Worm (Caenorhabditis elegans) whole organism, young adult: ENCODE measurements around the gene mtch-1.
A peak's percentile ranks its signal among the peaks of the same experiment; 100 is the strongest.
"Not testable (repeated sequence)": the region's sequence is repeated elsewhere in the genome, so short reads cannot be mapped to it uniquely, and the experiment has no call there.

Experiments
- B0035.1 ChIP-seq: sonication (generic microtip); optimal IDR thresholded peaks from 2 replicates; lab custom pipeline; 2016; ENCODE audit warnings: missing genetic modification characterization, mild to moderate bottlenecking, missing compliant biosample characterization, missing genotype, missing genetic modification reagents
- B0261.1 ChIP-seq: sonication (generic microtip); optimal IDR thresholded peaks from 2 replicates; lab custom pipeline; 2016; ENCODE audit warnings: mild to moderate bottlenecking, missing genetic modification characterization, moderate library complexity, missing compliant biosample characterization
- F33H1.4 ChIP-seq: fragments of 200-800 bp; sonication (Bioruptor generic); IDR thresholded peaks from 2 replicates; pipeline ENCODE4 v1.3.6; 2022; ENCODE audit warnings: missing genetic modification reagents, missing genetic modification characterization, missing compliant biosample characterization
- F39B2.1 ChIP-seq: fragments of 200-800 bp; sonication (Bioruptor generic); IDR thresholded peaks from 2 replicates; pipeline ENCODE4 v1.3.6; 2022; ENCODE audit warnings: missing genetic modification reagents, missing genetic modification characterization, missing compliant biosample characterization
- F57A8.1 ChIP-seq: fragments of 200-800 bp; sonication (Bioruptor generic); optimal IDR thresholded peaks from 2 replicates; lab custom pipeline; 2018; ENCODE audit warnings: mild to moderate bottlenecking, missing genetic modification characterization, moderate library complexity, missing compliant biosample characterization
- F57C9.4 ChIP-seq: sonication (generic microtip); optimal IDR thresholded peaks from 2 replicates; lab custom pipeline; 2017; ENCODE audit warnings: mild to moderate bottlenecking, missing genetic modification characterization, missing compliant biosample characterization
- Y53F4B.3 ChIP-seq: fragments of 200-800 bp; sonication (Bioruptor generic); IDR thresholded peaks from 2 replicates; pipeline ENCODE4 v1.3.6; 2022; ENCODE audit warnings: missing genetic modification reagents, missing genetic modification characterization, missing compliant biosample characterization
- Y95B8A.8 ChIP-seq: fragments of 200-800 bp; sonication (Bioruptor generic); IDR thresholded peaks from 2 replicates; pipeline ENCODE4 v1.3.6; 2022; ENCODE audit warnings: missing genetic modification reagents, missing genetic modification characterization, missing compliant biosample characterization
- ZK185.1 ChIP-seq: sonication (generic microtip); optimal IDR thresholded peaks from 2 replicates; lab custom pipeline; 2016; ENCODE audit warnings: mild to moderate bottlenecking, missing genetic modification characterization, missing compliant biosample characterization; ENCODE audit not compliant: poor library complexity, severe bottlenecking
- akir-1 ChIP-seq: fragments of 200-800 bp; sonication (Bioruptor generic); optimal IDR thresholded peaks from 2 replicates; lab custom pipeline; 2018; ENCODE audit warnings: mild to moderate bottlenecking, missing genetic modification characterization, moderate library complexity, missing compliant biosample characterization
- ama-1 ChIP-seq, 3 experiments: fragments of 150-350 bp in 1 of 3; sonication (generic microtip) in 2 of 3; optimal IDR thresholded peaks; 2 replicates each; lab custom pipeline; 2014 to 2018; ENCODE audit warnings: missing biosample characterization in 2 of 3, missing genetic modification characterization in 2 of 3, missing genetic modification reagents in 2 of 3
- attf-5 ChIP-seq: fragments of 200-800 bp; sonication (Bioruptor generic); optimal IDR thresholded peaks from 2 replicates; lab custom pipeline; 2018; ENCODE audit warnings: mild to moderate bottlenecking, missing genetic modification characterization, missing compliant biosample characterization
- bed-2 ChIP-seq: fragments of 200-800 bp; sonication (Bioruptor generic); IDR thresholded peaks from 2 replicates; pipeline ENCODE4 v1.3.6; 2022; ENCODE audit warnings: missing genetic modification reagents, missing genetic modification characterization, missing compliant biosample characterization
- cebp-2 ChIP-seq: fragments of 200-800 bp; sonication (Bioruptor generic); IDR thresholded peaks from 2 replicates; pipeline ENCODE4 v1.3.6; 2022; ENCODE audit warnings: missing genetic modification characterization, missing compliant biosample characterization
- ceh-100 ChIP-seq: fragments of 200-800 bp; sonication (Bioruptor generic); IDR thresholded peaks from 2 replicates; pipeline ENCODE4 v1.3.6; 2022; ENCODE audit warnings: missing genetic modification reagents, missing genetic modification characterization, missing compliant biosample characterization
- ceh-79 ChIP-seq: sonication (generic microtip); optimal IDR thresholded peaks from 2 replicates; lab custom pipeline; 2017; ENCODE audit warnings: mild to moderate bottlenecking, missing genetic modification characterization, missing compliant biosample characterization
- egl-44 ChIP-seq: fragments of 200-800 bp; sonication (Bioruptor generic); IDR thresholded peaks from 2 replicates; pipeline ENCODE4 v1.3.6; 2022; ENCODE audit warnings: missing genetic modification reagents, missing genetic modification characterization, missing compliant biosample characterization
- egrh-3 ChIP-seq: fragments of 200-800 bp; sonication (Bioruptor generic); IDR thresholded peaks from 2 replicates; pipeline ENCODE4 v1.3.6; 2022; ENCODE audit warnings: missing genetic modification reagents, missing genetic modification characterization, missing compliant biosample characterization
- ekl-4 ChIP-seq: fragments of 200-800 bp; sonication (Bioruptor generic); IDR thresholded peaks from 2 replicates; pipeline ENCODE4 v1.3.6; 2022; ENCODE audit warnings: missing genetic modification reagents, missing genetic modification characterization, missing compliant biosample characterization
- ets-4 ChIP-seq: fragments of 200-800 bp; sonication (Bioruptor generic); optimal IDR thresholded peaks from 2 replicates; lab custom pipeline; 2018; ENCODE audit warnings: mild to moderate bottlenecking, missing genetic modification characterization, missing compliant biosample characterization
- hmg-1.2 ChIP-seq: fragments of 200-800 bp; sonication (Bioruptor generic); IDR thresholded peaks from 2 replicates; pipeline ENCODE4 v1.3.6; 2022; ENCODE audit warnings: missing genetic modification reagents, missing genetic modification characterization, missing compliant biosample characterization
- hrde-1 ChIP-seq: sonication (generic microtip); optimal IDR thresholded peaks from 2 replicates; lab custom pipeline; 2016; ENCODE audit warnings: missing genetic modification characterization, mild to moderate bottlenecking, missing compliant biosample characterization, moderate library complexity, missing genotype, missing genetic modification reagents, borderline replicate concordance
- let-526 ChIP-seq: fragments of 200-800 bp; sonication (Bioruptor generic); IDR thresholded peaks from 2 replicates; pipeline ENCODE4 v1.3.6; 2022; ENCODE audit warnings: missing genetic modification reagents, missing genetic modification characterization, missing compliant biosample characterization
- lin-26 ChIP-seq: fragments of 200-800 bp; sonication (Bioruptor generic); IDR thresholded peaks from 2 replicates; pipeline ENCODE4 v1.3.6; 2022; ENCODE audit warnings: missing genetic modification reagents, missing genetic modification characterization, missing compliant biosample characterization
- lin-35 ChIP-seq, 3 experiments: fragments of 150-350 bp in 2 of 3; sonication (generic microtip) in 1 of 3; optimal IDR thresholded peaks; 2 replicates each; lab custom pipeline; 2014 to 2018; ENCODE audit warnings: missing biosample characterization in 3 of 3, missing genetic modification characterization in 3 of 3, missing genetic modification reagents in 3 of 3
- madf-10 ChIP-seq: sonication (generic microtip); optimal IDR thresholded peaks from 2 replicates; lab custom pipeline; 2016; ENCODE audit warnings: mild to moderate bottlenecking, missing genetic modification characterization, missing compliant biosample characterization
- madf-3 ChIP-seq: fragments of 200-800 bp; sonication (Bioruptor generic); IDR thresholded peaks from 2 replicates; pipeline ENCODE4 v1.3.6; 2022; ENCODE audit warnings: missing genetic modification reagents, missing genetic modification characterization, missing compliant biosample characterization
- madf-6 ChIP-seq: fragments of 200-800 bp; sonication (Bioruptor generic); IDR thresholded peaks from 2 replicates; pipeline ENCODE4 v1.3.6; 2022; ENCODE audit warnings: missing genetic modification reagents, missing genetic modification characterization, missing compliant biosample characterization
- mes-4 ChIP-seq: sonication (generic microtip); optimal IDR thresholded peaks from 2 replicates; lab custom pipeline; 2016; ENCODE audit warnings: missing genotype, missing genetic modification characterization, missing compliant biosample characterization
- nfya-1 ChIP-seq: sonication (generic microtip); optimal IDR thresholded peaks from 2 replicates; lab custom pipeline; 2017; ENCODE audit warnings: antibody characterized with exemption, missing compliant biosample characterization, missing genetic modification characterization, borderline replicate concordance; ENCODE audit not compliant: insufficient read depth
- nhr-80 ChIP-seq: sonication (generic microtip); optimal IDR thresholded peaks from 2 replicates; lab custom pipeline; 2016; ENCODE audit warnings: missing genetic modification characterization, missing compliant biosample characterization
- pha-4 ChIP-seq: fragments of 150-350 bp; sonication (generic microtip); optimal IDR thresholded peaks from 2 replicates; lab custom pipeline; 2014; ENCODE audit warnings: missing biosample characterization, missing genetic modification reagents, missing genetic modification characterization
- repo-1 ChIP-seq: sonication (generic microtip); optimal IDR thresholded peaks from 2 replicates; lab custom pipeline; 2017; ENCODE audit warnings: mild to moderate bottlenecking, missing genetic modification characterization, missing compliant biosample characterization
- ztf-18 ChIP-seq: sonication (generic microtip); optimal IDR thresholded peaks from 2 replicates; lab custom pipeline; 2016; ENCODE audit warnings: missing genotype, mild to moderate bottlenecking, missing genetic modification characterization, missing compliant biosample characterization
- ztf-26 ChIP-seq: sonication (generic microtip); optimal IDR thresholded peaks from 2 replicates; lab custom pipeline; 2017; ENCODE audit warnings: missing genetic modification characterization, missing compliant biosample characterization

The mtch-1 gene

ce11 chrII:7370195-7370594, 3.8 kb downstream of the mtch-1 start, which contains the start of gene F43E2.11:
TSS of gene F43E2.11 (minus strand) at chrII:7370295.
- TF ChIP-seq B0261.1; madf-3; ceh-100 (GFP tag; lab: Robert Waterston, UW): not testable (repeated sequence)

- TF ChIP-seq F39B2.1 (no peak), F57C9.4 (no peak), ztf-26 (tag; lab: Kevin White, UChicago) (no peak), let-526 (no peak), hrde-1 (tag; lab: Kevin White, UChicago) (no peak), ztf-18 (no peak), lin-26 (GFP tag; lab: Robert Waterston, UW) (no peak), lin-35 (GFP tag; optimal IDR thresholded peaks at IDR 0.05; lab: Kevin White, UChicago) (no peak), ceh-79 (tag; lab: Kevin White, UChicago) (no peak)
- TF ChIP-seq, all 124 proteins: peak for 0
These were observed 5.2 kb downstream of the mtch-1 start, which contains the start of gene F43E2.6 for ce11 chrII:7368761-7369160. TSS of gene F43E2.6 (minus strand) at chrII:7368861.

ce11 chrII:7363990-7364455, 9.9 kb downstream of the mtch-1 start, which contains the start of gene msra-1:
TSS of gene msra-1 (minus strand) at chrII:7364040.
- TF ChIP-seq lin-26 (GFP tag; lab: Robert Waterston, UW) (no peak), mes-4 (no peak), pha-4 (tag; lab: Kevin White, UChicago) (no peak), hmg-1.2 (GFP tag; lab: Robert Waterston, UW) (peak; percentile 32; the same call in 1 of the 2 replicates), bed-2 (GFP tag; lab: Robert Waterston, UW) (no peak), ets-4 (GFP tag; lab: Kevin White, UChicago) (no peak), F57A8.1 (no peak), ekl-4 (GFP tag; lab: Robert Waterston, UW) (no peak), ama-1 (optimal IDR thresholded peaks at IDR 0.05; lab: Kevin White, UChicago) (no peak), ama-1 (GFP tag; optimal IDR thresholded peaks at IDR 0.05; lab: Kevin White, UChicago) (no peak), cebp-2 (GFP tag; lab: Robert Waterston, UW) (no peak), nfya-1 (tag; lab: Kevin White, UChicago) (no peak), egrh-3 (GFP tag; lab: Robert Waterston, UW) (no peak), madf-6 (no peak), Y95B8A.8 (GFP tag; lab: Robert Waterston, UW) (no peak), repo-1 (tag; lab: Kevin White, UChicago) (no peak), Y53F4B.3 (GFP tag; lab: Robert Waterston, UW) (no peak), attf-5 (GFP tag; lab: Kevin White, UChicago) (peak; percentile 22), ZK185.1 (peak; percentile 32), akir-1 (no peak), egl-44 (GFP tag; lab: Robert Waterston, UW) (no peak), F33H1.4 (GFP tag; lab: Robert Waterston, UW) (no peak), madf-10 (tag; lab: Kevin White, UChicago) (no peak), nhr-80 (peak; percentile 80), B0035.1 (tag; lab: Kevin White, UChicago) (no peak)
